Worm (Caenorhabditis elegans): ENCODE data around the gene spas-1.

The spas-1 gene

DNA sequence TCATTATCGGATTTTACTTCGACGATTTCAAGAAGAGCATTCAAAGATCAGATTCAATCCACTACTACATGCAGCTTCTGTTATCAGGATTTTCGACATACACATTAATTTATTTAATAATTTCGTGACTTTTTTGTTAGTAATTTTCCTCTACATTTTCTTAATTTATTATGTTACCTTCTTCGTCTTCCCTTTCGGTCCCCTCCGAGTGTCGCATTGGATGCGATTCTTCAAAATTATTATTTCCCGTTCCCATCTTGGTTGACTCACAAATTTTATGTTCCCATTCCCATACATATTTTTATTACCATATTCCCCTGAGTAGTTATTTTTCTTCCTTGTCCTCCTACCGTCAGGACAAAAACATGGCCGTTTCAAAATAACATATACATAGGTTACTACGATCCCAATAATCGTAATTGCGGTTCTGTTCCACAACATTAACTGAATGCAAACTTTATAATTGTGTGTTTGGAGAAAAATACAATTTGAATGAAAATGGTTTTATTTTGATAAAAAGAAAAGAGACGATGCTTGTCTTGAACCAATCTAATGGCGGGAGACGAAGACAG, 16.4 kb upstream of the spas-1 start:
- TF ChIP-seq T26A8.4 (GFP tag; IDR thresholded peaks at IDR 0.05) (peak; percentile 82), mep-1 (tag; optimal IDR thresholded peaks at IDR 0.05) (peak; percentile 27), ama-1 (optimal IDR thresholded peaks at IDR 0.05) (peak; percentile 79), zfp-3 (GFP tag; conservative IDR thresholded peaks at IDR 0.05) (peak; percentile 74; the same call in 1 of the 2 replicates)

DNA sequence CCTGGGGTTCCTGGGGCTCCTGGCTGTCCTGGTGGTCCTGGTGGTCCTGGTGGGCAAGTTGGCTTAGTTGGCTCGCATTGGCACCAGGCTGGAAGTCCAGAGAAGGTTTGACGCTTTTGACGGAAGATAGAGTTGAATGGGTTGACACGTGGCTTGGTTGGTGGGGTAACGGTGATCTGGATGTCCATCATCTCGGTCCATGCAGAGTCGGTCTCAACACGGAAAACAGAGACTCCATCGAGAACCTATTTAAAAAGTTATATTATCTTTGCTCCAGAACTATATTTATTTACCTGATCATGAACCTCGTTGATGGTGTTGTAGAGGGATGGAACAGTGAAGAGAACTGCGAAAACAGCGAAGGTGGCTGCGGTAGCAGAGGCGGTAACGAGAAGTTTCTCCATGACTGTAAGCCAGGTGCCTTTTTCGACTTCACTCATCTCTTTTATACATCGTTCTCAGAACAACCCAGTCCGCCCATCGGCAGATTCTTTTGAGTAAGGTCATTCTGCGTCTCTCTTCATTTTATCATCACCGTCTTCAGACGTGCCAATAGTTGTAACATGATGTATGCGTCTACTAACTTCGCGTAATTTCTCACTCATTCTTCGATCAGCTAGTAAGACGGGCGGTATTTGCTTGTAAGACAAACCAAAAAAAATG, 15.2 kb upstream of the spas-1 start, which contains the start of gene col-144:
col-144 (minus strand) TSS at position 419 of the 663 bp plus-strand sequence.
- TF ChIP-seq saeg-2 (GFP tag; IDR thresholded peaks at IDR 0.05): no peak
- TF ChIP-seq lsy-2 (tag; optimal IDR thresholded peaks at IDR 0.05): no peak
- no peak for TF ChIP-seq daf-19 (GFP tag; conservative IDR thresholded peaks at IDR 0.05)
- 0 out of 2 replicates have a peak, but pooled peaks have one; percentile 16 for TF ChIP-seq egl-43 (GFP tag; IDR thresholded peaks at IDR 0.05)
- no peak for TF ChIP-seq mes-2 (tag; optimal IDR thresholded peaks at IDR 0.05; ENCODE audit: poor library complexity, severe bottlenecking)
- TF ChIP-seq T20F7.1 (GFP tag; optimal IDR thresholded peaks at IDR 0.05): no peak
- TF ChIP-seq nhr-6 (tag; optimal IDR thresholded peaks at IDR 0.05): no peak
- no peak for TF ChIP-seq daf-8 (GFP tag; IDR thresholded peaks at IDR 0.05)
- no peak for TF ChIP-seq fkh-10 (GFP tag; optimal IDR thresholded peaks at IDR 0.05)
- no peak for TF ChIP-seq fos-1 (tag; optimal IDR thresholded peaks at IDR 0.05)
- no peak for TF ChIP-seq madf-9 (GFP tag; conservative IDR thresholded peaks at IDR 0.05)
- no peak for TF ChIP-seq gei-8 (GFP tag; optimal IDR thresholded peaks at IDR 0.05)
- TF ChIP-seq ZK546.5 (tag; optimal IDR thresholded peaks at IDR 0.05): no peak
- TF ChIP-seq nhr-41 (GFP tag; IDR thresholded peaks at IDR 0.05): no peak
- TF ChIP-seq lim-7 (GFP tag; IDR thresholded peaks at IDR 0.05): no peak
- no peak for TF ChIP-seq dmd-6 (GFP tag; IDR thresholded peaks at IDR 0.05)
- no peak for TF ChIP-seq egl-27 (tag; optimal IDR thresholded peaks at IDR 0.05)
- no peak for TF ChIP-seq zfp-2 (tag; optimal IDR thresholded peaks at IDR 0.05)
- no peak for TF ChIP-seq dpl-1 (GFP tag; optimal IDR thresholded peaks at IDR 0.05)
- TF ChIP-seq ctbp-1 (GFP tag; IDR thresholded peaks at IDR 0.05): no peak
- no peak for TF ChIP-seq unc-39 (tag; optimal IDR thresholded peaks at IDR 0.05)
- no peak for TF ChIP-seq F37D6.2 (tag; optimal IDR thresholded peaks at IDR 0.05)
- TF ChIP-seq F10B5.3 (tag; optimal IDR thresholded peaks at IDR 0.05): no peak
- no peak for TF ChIP-seq ceh-82 (tag; optimal IDR thresholded peaks at IDR 0.05)
- TF ChIP-seq ztf-11 (tag; optimal IDR thresholded peaks at IDR 0.05): no peak
- no peak for TF ChIP-seq lin-38 (GFP tag; IDR thresholded peaks at IDR 0.05)
- no peak for TF ChIP-seq hif-1 (tag; optimal IDR thresholded peaks at IDR 0.05)
- no peak for TF ChIP-seq Y75B8A.6 (GFP tag; IDR thresholded peaks at IDR 0.05)
- no peak for TF ChIP-seq ZK337.2 (GFP tag; IDR thresholded peaks at IDR 0.05)
- TF ChIP-seq nhr-28 (tag; optimal IDR thresholded peaks at IDR 0.05): peak; percentile 63
- no peak for TF ChIP-seq mep-1 (tag; optimal IDR thresholded peaks at IDR 0.05)
- TF ChIP-seq lin-1 (GFP tag; IDR thresholded peaks at IDR 0.05): no peak
- no peak for TF ChIP-seq ceh-28 (tag; optimal IDR thresholded peaks at IDR 0.05)
- TF ChIP-seq tag-97 (GFP tag; IDR thresholded peaks at IDR 0.05): no peak
- TF ChIP-seq F49E8.2 (tag; optimal IDR thresholded peaks at IDR 0.05; ENCODE audit: borderline replicate concordance): no peak
- peak; percentile 78 for TF ChIP-seq T26A8.4 (GFP tag; IDR thresholded peaks at IDR 0.05)
- peak; percentile 86 for TF ChIP-seq set-16 (GFP tag; IDR thresholded peaks at IDR 0.05)
- no peak for TF ChIP-seq pha-4 (GFP tag; IDR thresholded peaks at IDR 0.05)
- no peak for TF ChIP-seq pha-4 (tag; optimal IDR thresholded peaks at IDR 0.05)
- no peak for TF ChIP-seq ztf-7 (tag; optimal IDR thresholded peaks at IDR 0.05)
- peak; percentile 19 for TF ChIP-seq mxl-3 (GFP tag; optimal IDR thresholded peaks at IDR 0.05)
- no peak for TF ChIP-seq vab-7 (GFP tag; IDR thresholded peaks at IDR 0.05)
- TF ChIP-seq daf-16 (GFP tag; optimal IDR thresholded peaks at IDR 0.05): no peak
- no peak for TF ChIP-seq daf-16 (tag; optimal IDR thresholded peaks at IDR 0.05)
- TF ChIP-seq snpc-1.2 (GFP tag; IDR thresholded peaks at IDR 0.05): no peak
- TF ChIP-seq aly-2 (tag; optimal IDR thresholded peaks at IDR 0.05): no peak
- TF ChIP-seq nhr-111 (GFP tag; optimal IDR thresholded peaks at IDR 0.05): no peak

Data from whole organism, L4 larva.